Worm (Caenorhabditis elegans) whole organism, L3 larva: ENCODE measurements around the gene srsx-11.

Source experiments
- elt-3 ChIP-seq, 3 experiments: fragments of 150-350 bp in 1 of 3; sonication (generic microtip) in 2 of 3; optimal IDR thresholded peaks; 2 replicates in 2 of 3; 4 replicates in 1 of 3; lab custom pipeline; 2014 to 2017; ENCODE audit warnings: missing biosample characterization in 3 of 3, missing genetic modification characterization in 3 of 3
- nhr-25 ChIP-seq: sonication (generic microtip); optimal IDR thresholded peaks from 2 replicates; lab custom pipeline; 2017; ENCODE audit warnings: missing biosample characterization, missing genetic modification characterization
- zag-1 ChIP-seq: fragments of 150-350 bp; optimal IDR thresholded peaks from 2 replicates; lab custom pipeline; 2014; ENCODE audit warnings: missing biosample characterization, missing genetic modification characterization

ce11 chrV:4956529-4956928 lies 22.4 kb downstream of the srsx-11 start, which contains the start of gene str-208:
- TF ChIP-seq elt-3 (tag; optimal IDR thresholded peaks at IDR 0.05; lab: Kevin White, UChicago) (no peak), nhr-25 (tag; lab: Kevin White, UChicago) (no peak), zag-1 (no peak)
